Fruit fly (Drosophila melanogaster): ENCODE measurements around the gene scf.
A peak's percentile ranks its signal among the peaks of the same experiment; 100 is the strongest.

The scf gene

DNA sequence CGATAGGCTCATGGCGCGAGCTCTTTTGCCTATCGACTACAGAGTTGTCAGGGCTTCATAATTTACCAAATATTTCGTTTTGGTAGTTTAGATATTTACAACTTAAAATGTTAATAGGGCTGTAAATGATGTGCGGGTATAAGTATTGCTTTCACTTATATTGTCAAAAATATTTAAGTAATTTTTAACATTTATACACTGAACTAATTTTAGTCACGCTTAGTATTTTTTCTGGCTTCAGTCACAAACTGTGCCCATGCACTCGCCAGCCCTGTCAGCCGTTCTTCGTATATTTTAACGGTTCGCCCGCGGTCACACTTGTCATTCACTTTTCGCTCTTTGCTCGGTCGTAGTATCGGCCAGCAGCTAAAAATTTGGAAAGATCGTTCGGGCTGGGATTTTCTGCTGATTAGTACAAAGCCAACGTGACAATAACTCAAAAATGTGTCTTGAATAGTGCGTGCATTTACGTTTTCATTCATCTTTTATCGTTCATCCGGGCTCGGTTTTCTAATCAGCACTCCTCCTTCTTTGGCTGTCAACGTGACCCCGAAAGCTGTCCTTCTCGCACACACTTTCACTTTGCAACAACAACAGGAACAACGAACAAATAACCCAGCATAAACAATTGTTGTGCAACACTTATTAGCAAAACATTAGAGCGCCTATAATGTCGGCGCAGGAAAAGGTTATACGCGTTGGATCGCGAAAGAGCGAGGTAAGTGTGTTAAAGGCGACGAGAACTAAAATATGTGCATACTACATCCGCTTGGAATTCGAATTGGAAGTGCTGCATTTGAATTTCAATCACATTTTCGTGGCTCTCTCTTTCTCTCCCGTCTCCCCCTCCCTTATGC is 36.3 kb downstream of the scf start, which contains the start of the genes Hmbs and CG2211 (continued):
- TF ChIP-seq CG13894 (tag; optimal IDR thresholded peaks at IDR 0.05) (peak; percentile 92), CkIIα-i1 (GFP tag; IDR thresholded peaks at IDR 0.05) (no peak), maf-S (GFP tag; optimal IDR thresholded peaks at IDR 0.05) (peak; percentile 85), Neu2 (GFP tag; optimal IDR thresholded peaks at IDR 0.05; ENCODE audit: borderline replicate concordance) (peak; percentile 61), stc (GFP tag; IDR thresholded peaks at IDR 0.05) (peak; percentile 75), ATbp (GFP tag; optimal IDR thresholded peaks at IDR 0.05) (no peak), CG7963 (GFP tag; IDR thresholded peaks at IDR 0.05; ENCODE audit: partially characterized antibody) (no peak), CG9609 (GFP tag; optimal IDR thresholded peaks at IDR 0.05) (peak; percentile 89), ase (GFP tag; IDR thresholded peaks at IDR 0.05) (peak; percentile 57; the same call in 1 of the 3 replicates), CG1233 (GFP tag; optimal IDR thresholded peaks at IDR 0.05) (peak; percentile 80), CG30431 (GFP tag; optimal IDR thresholded peaks at IDR 0.05) (peak; percentile 61), CG16815 (GFP tag; optimal IDR thresholded peaks at IDR 0.05) (peak; percentile 71), Sin3A (optimal IDR thresholded peaks at IDR 0.05) (peak; percentile 91), nmo (GFP tag; optimal IDR thresholded peaks at IDR 0.05) (peak; percentile 90), Six4 (GFP tag; optimal IDR thresholded peaks at IDR 0.05) (peak; percentile 85), Atf3 (GFP tag; optimal IDR thresholded peaks at IDR 0.05) (peak; percentile 80), ro (GFP tag; IDR thresholded peaks at IDR 0.05) (no peak), CG9797 (GFP tag; optimal IDR thresholded peaks at IDR 0.05) (peak; percentile 98), pzg (GFP tag; optimal IDR thresholded peaks at IDR 0.05) (peak; percentile 95), Dfd (GFP tag; optimal IDR thresholded peaks at IDR 0.05) (no peak), CG11085 (GFP tag; IDR thresholded peaks at IDR 0.05) (peak; percentile 80), Xrp1 (GFP tag; IDR thresholded peaks at IDR 0.05) (peak; percentile 89), CG6813 (GFP tag; optimal IDR thresholded peaks at IDR 0.05) (peak; percentile 79), Nf-YA (GFP tag; IDR thresholded peaks at IDR 0.05) (peak; percentile 77), ham (GFP tag; IDR thresholded peaks at IDR 0.05) (no peak), CG12236 (GFP tag; optimal IDR thresholded peaks at IDR 0.05) (peak; percentile 77), hb (GFP tag; IDR thresholded peaks at IDR 0.05; ENCODE audit: partially characterized antibody) (no peak), aop (GFP tag; IDR thresholded peaks at IDR 0.05) (peak; percentile 74), ara (GFP tag; IDR thresholded peaks at IDR 0.05) (peak; percentile 78), tna (GFP tag; IDR thresholded peaks at IDR 0.05; ENCODE audit: partially characterized antibody) (no peak), nerfin-2 (GFP tag; IDR thresholded peaks at IDR 0.05; ENCODE audit: partially characterized antibody) (no peak), CG3838 (GFP tag; optimal IDR thresholded peaks at IDR 0.05) (peak; percentile 78), CG4707 (GFP tag; optimal IDR thresholded peaks at IDR 0.05) (no peak), grn (GFP tag; optimal IDR thresholded peaks at IDR 0.05) (peak; percentile 32), bowl (GFP tag; IDR thresholded peaks at IDR 0.05) (peak; percentile 60; the same call in 1 of the 2 replicates), ssp (GFP tag; IDR thresholded peaks at IDR 0.05) (peak; percentile 84), sc (optimal IDR thresholded peaks at IDR 0.05) (no peak), sc (GFP tag; optimal IDR thresholded peaks at IDR 0.05) (peak; percentile 51), gce (GFP tag; IDR thresholded peaks at IDR 0.05) (peak; percentile 68; the same call in 2 of the 3 replicates), HmgD (GFP tag; optimal IDR thresholded peaks at IDR 0.05) (peak; percentile 90), Mes4 (GFP tag; optimal IDR thresholded peaks at IDR 0.05) (peak; percentile 87), CG9817 (tag; optimal IDR thresholded peaks at IDR 0.05) (peak; percentile 81), CG11560 (tag; IDR thresholded peaks at IDR 0.05) (peak; percentile 74; the same call in 2 of the 3 replicates), ERR (GFP tag; optimal IDR thresholded peaks at IDR 0.05) (peak; percentile 73), CG12769 (tag; optimal IDR thresholded peaks at IDR 0.05) (peak; percentile 76), insv (GFP tag; optimal IDR thresholded peaks at IDR 0.05) (peak; percentile 38 to 93), Ada2b (GFP tag; IDR thresholded peaks at IDR 0.05) (peak; percentile 83), HHEX (GFP tag; optimal IDR thresholded peaks at IDR 0.05) (peak; percentile 72), CG13123 (GFP tag; optimal IDR thresholded peaks at IDR 0.05) (peak; percentile 82)
